Worm (Caenorhabditis elegans) whole organism, L3 larva: Measurements from ENCODE around the gene B0286.1.

Experiments
- aly-2 ChIP-seq: fragments of 150-350 bp; optimal IDR thresholded peaks from 2 replicates; lab custom pipeline; 2014; ENCODE audit warnings: missing biosample characterization, missing genetic modification characterization
- ama-1 ChIP-seq: fragments of 150-350 bp; optimal IDR thresholded peaks from 2 replicates; lab custom pipeline; 2018
- ceh-28 ChIP-seq: fragments of 150-350 bp; optimal IDR thresholded peaks from 2 replicates; lab custom pipeline; 2014; ENCODE audit warnings: missing biosample characterization, missing genetic modification reagents, missing genetic modification characterization
- daf-12 ChIP-seq: fragments of 150-350 bp; optimal IDR thresholded peaks from 2 replicates; lab custom pipeline; 2014; ENCODE audit warnings: missing biosample characterization, missing genetic modification reagents, missing genetic modification characterization
- egl-27 ChIP-seq: sonication (generic microtip); optimal IDR thresholded peaks from 4 replicates; lab custom pipeline; 2017; ENCODE audit warnings: missing biosample characterization, missing genetic modification reagents, missing genetic modification characterization
- egl-5 ChIP-seq: fragments of 150-350 bp; optimal IDR thresholded peaks from 2 replicates; lab custom pipeline; 2017; ENCODE audit warnings: missing biosample characterization, missing genetic modification reagents, missing genetic modification characterization, inconsistent platforms
- elt-1 ChIP-seq: fragments of 150-350 bp; optimal IDR thresholded peaks from 2 replicates; lab custom pipeline; 2014; ENCODE audit warnings: missing biosample characterization, missing genetic modification characterization
- elt-2 ChIP-seq: sonication (generic microtip); optimal IDR thresholded peaks from 2 replicates; lab custom pipeline; 2016; ENCODE audit warnings: missing genetic modification reagents, mild to moderate bottlenecking, missing genetic modification characterization, missing compliant biosample characterization
- elt-3 ChIP-seq, 3 experiments: fragments of 150-350 bp in 1 of 3; sonication (generic microtip) in 2 of 3; optimal IDR thresholded peaks; 2 replicates in 2 of 3; 4 replicates in 1 of 3; lab custom pipeline; 2014 to 2017; ENCODE audit warnings: missing biosample characterization in 3 of 3, missing genetic modification characterization in 3 of 3
- fkh-10 ChIP-seq: sonication (generic microtip); optimal IDR thresholded peaks from 2 replicates; lab custom pipeline; 2017; ENCODE audit warnings: missing biosample characterization, missing genetic modification reagents, missing genetic modification characterization
- fkh-2 ChIP-seq: fragments of 150-350 bp; optimal IDR thresholded peaks from 2 replicates; lab custom pipeline; 2014; ENCODE audit warnings: missing biosample characterization, missing genetic modification reagents, missing genetic modification characterization
- hmg-11 ChIP-seq: sonication (generic microtip); optimal IDR thresholded peaks from 2 replicates; lab custom pipeline; 2016; ENCODE audit warnings: missing genetic modification characterization, missing compliant biosample characterization
- jun-1 ChIP-seq: fragments of 150-350 bp; optimal IDR thresholded peaks from 2 replicates; lab custom pipeline; 2014; ENCODE audit warnings: missing biosample characterization, missing genetic modification reagents, missing genetic modification characterization
- lin-39 ChIP-seq: fragments of 150-350 bp; optimal IDR thresholded peaks from 2 replicates; lab custom pipeline; 2018; ENCODE audit warnings: missing biosample characterization, missing genetic modification reagents, missing genetic modification characterization
- lsy-12 ChIP-seq: sonication (generic microtip); optimal IDR thresholded peaks from 2 replicates; lab custom pipeline; 2016; ENCODE audit warnings: mild to moderate bottlenecking, missing genetic modification characterization, missing compliant biosample characterization
- mdl-1 ChIP-seq: fragments of 150-350 bp; optimal IDR thresholded peaks from 2 replicates; lab custom pipeline; 2014; ENCODE audit warnings: missing biosample characterization, missing genetic modification characterization
- mml-1 ChIP-seq: fragments of 150-350 bp; sonication (generic microtip); optimal IDR thresholded peaks from 3 replicates; lab custom pipeline; 2014; ENCODE audit warnings: missing biosample characterization, missing genetic modification characterization
- nfya-1 ChIP-seq: sonication (generic microtip); optimal IDR thresholded peaks from 2 replicates; lab custom pipeline; 2017; ENCODE audit warnings: missing genetic modification characterization, mild to moderate bottlenecking, missing compliant biosample characterization, antibody characterized with exemption, moderate library complexity; ENCODE audit not compliant: insufficient read depth
- nhr-11 ChIP-seq: fragments of 150-350 bp; optimal IDR thresholded peaks from 2 replicates; lab custom pipeline; 2014; ENCODE audit warnings: missing biosample characterization, missing genetic modification characterization
- nhr-12 ChIP-seq: fragments of 150-350 bp; optimal IDR thresholded peaks from 2 replicates; lab custom pipeline; 2014; ENCODE audit warnings: missing biosample characterization, missing genetic modification characterization
- nhr-23 ChIP-seq: fragments of 150-350 bp; optimal IDR thresholded peaks from 2 replicates; lab custom pipeline; 2014; ENCODE audit warnings: missing biosample characterization, missing genetic modification reagents, missing genetic modification characterization
- nhr-25 ChIP-seq: sonication (generic microtip); optimal IDR thresholded peaks from 2 replicates; lab custom pipeline; 2017; ENCODE audit warnings: missing biosample characterization, missing genetic modification characterization
- nhr-67 ChIP-seq: fragments of 150-350 bp; optimal IDR thresholded peaks from 2 replicates; lab custom pipeline; 2014; ENCODE audit warnings: missing biosample characterization, missing genetic modification characterization
- nhr-76 ChIP-seq: fragments of 150-350 bp; sonication (generic microtip); optimal IDR thresholded peaks from 5 replicates; lab custom pipeline; 2014; ENCODE audit warnings: missing biosample characterization, missing genetic modification characterization
- nhr-77 ChIP-seq: fragments of 150-350 bp; optimal IDR thresholded peaks from 2 replicates; lab custom pipeline; 2014; ENCODE audit warnings: missing biosample characterization, missing genetic modification characterization
- pha-4 ChIP-seq: fragments of 150-350 bp; optimal IDR thresholded peaks from 2 replicates; lab custom pipeline; 2014; ENCODE audit warnings: missing biosample characterization, missing genetic modification reagents, missing genetic modification characterization
- pqm-1 ChIP-seq: fragments of 150-350 bp; optimal IDR thresholded peaks from 2 replicates; lab custom pipeline; 2017; ENCODE audit warnings: missing biosample characterization, missing genetic modification characterization, inconsistent platforms
- sea-2 ChIP-seq: fragments of 150-350 bp; sonication (generic microtip); optimal IDR thresholded peaks from 4 replicates; lab custom pipeline; 2014; ENCODE audit warnings: missing biosample characterization, missing genetic modification reagents, missing genetic modification characterization
- skn-1 ChIP-seq: fragments of 150-350 bp; optimal IDR thresholded peaks from 2 replicates; lab custom pipeline; 2014; ENCODE audit warnings: missing biosample characterization, missing genetic modification characterization
- unc-39 ChIP-seq: sonication (generic microtip); optimal IDR thresholded peaks from 4 replicates; lab custom pipeline; 2017; ENCODE audit warnings: missing biosample characterization, missing genetic modification characterization
- zag-1 ChIP-seq: fragments of 150-350 bp; optimal IDR thresholded peaks from 2 replicates; lab custom pipeline; 2014; ENCODE audit warnings: missing biosample characterization, missing genetic modification characterization
- ztf-4 ChIP-seq: fragments of 150-350 bp; optimal IDR thresholded peaks from 2 replicates; lab custom pipeline; 2014; ENCODE audit warnings: missing biosample characterization, missing genetic modification characterization

B0286.1 gene

DNA sequence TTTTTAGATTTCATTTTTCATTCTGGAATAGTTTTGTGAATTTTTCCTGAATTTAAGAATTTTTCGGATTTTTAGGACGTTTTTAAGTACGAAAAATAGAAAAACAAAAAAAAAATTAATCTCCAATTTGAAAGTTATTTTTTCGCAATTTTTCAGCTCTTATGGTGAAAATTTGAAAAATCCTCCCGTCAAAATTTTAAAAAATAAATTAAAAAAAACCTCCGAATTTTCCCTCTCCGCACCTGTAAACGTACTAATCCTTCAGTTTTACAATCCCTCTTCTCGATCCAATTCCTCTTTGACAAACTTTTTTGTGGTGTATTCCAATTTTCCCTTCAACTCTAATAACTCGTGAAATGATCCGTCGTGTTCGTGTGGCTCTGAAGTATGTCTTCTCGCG, at the start of gene B0286.1:
Gene B0286.1, plus strand, starts transcription at position 301 of the 400 bp plus-strand sequence.
- TF ChIP-seq hmg-11 (tag; lab: Kevin White, UChicago), result no peak
- no peak for TF ChIP-seq unc-39
- no peak for TF ChIP-seq lin-39 (tag; lab: Kevin White, UChicago)
- TF ChIP-seq elt-3 (tag; optimal IDR thresholded peaks at IDR 0.05; lab: Kevin White, UChicago), result no peak
- TF ChIP-seq elt-1 (tag; lab: Kevin White, UChicago), result no peak
- TF ChIP-seq lsy-12 (tag; lab: Kevin White, UChicago), result no peak
- TF ChIP-seq ztf-4 (tag; lab: Kevin White, UChicago), result no peak
- TF ChIP-seq ama-1, result no peak
- no peak for TF ChIP-seq nhr-11 (tag; lab: Kevin White, UChicago)
- no peak for TF ChIP-seq pha-4
- no peak for TF ChIP-seq mml-1
- no peak for TF ChIP-seq jun-1 (tag; lab: Kevin White, UChicago)
- TF ChIP-seq sea-2 (GFP tag; lab: Kevin White, UChicago), result no peak
- no peak for TF ChIP-seq pqm-1
- no peak for TF ChIP-seq nhr-23 (tag; lab: Kevin White, UChicago)
- TF ChIP-seq egl-5, result no peak

ce11 chrII:4328716-4329115, 49.6 kb upstream of the B0286.1 start, which contains the start of gene H20J04.4:
Gene H20J04.4 (plus strand): TSS chrII:4329016.
- TF ChIP-seq ceh-28 (peak; percentile 10), elt-3 (tag; optimal IDR thresholded peaks at IDR 0.05; lab: Kevin White, UChicago) (no peak)

ce11 chrII:4334448-4334847, 43.8 kb upstream of the B0286.1 start, which contains the start of gene madf-3:
Gene madf-3 (plus strand): TSS chrII:4334748.
- no peak for TF ChIP-seq elt-2 (tag; lab: Kevin White, UChicago)
- no peak for TF ChIP-seq fkh-2 (tag; lab: Kevin White, UChicago)
- no peak for TF ChIP-seq ztf-4 (tag; lab: Kevin White, UChicago)
- TF ChIP-seq skn-1 (tag; lab: Kevin White, UChicago), result no peak
- no peak for TF ChIP-seq pha-4
- no peak for TF ChIP-seq aly-2 (tag; lab: Kevin White, UChicago)
- TF ChIP-seq nhr-12, result no peak
- TF ChIP-seq zag-1 (tag; lab: Kevin White, UChicago), result no peak
- TF ChIP-seq fkh-10 (GFP tag; lab: Kevin White, UChicago), result no peak
- TF ChIP-seq lin-39 (tag; lab: Kevin White, UChicago), result no peak
- TF ChIP-seq unc-39, result no peak
- TF ChIP-seq daf-12 (tag; lab: Kevin White, UChicago), result no peak
- no peak for TF ChIP-seq elt-1 (tag; lab: Kevin White, UChicago)
- no peak for TF ChIP-seq nhr-23 (tag; lab: Kevin White, UChicago)
- no peak for TF ChIP-seq nhr-11 (tag; lab: Kevin White, UChicago)

DNA sequence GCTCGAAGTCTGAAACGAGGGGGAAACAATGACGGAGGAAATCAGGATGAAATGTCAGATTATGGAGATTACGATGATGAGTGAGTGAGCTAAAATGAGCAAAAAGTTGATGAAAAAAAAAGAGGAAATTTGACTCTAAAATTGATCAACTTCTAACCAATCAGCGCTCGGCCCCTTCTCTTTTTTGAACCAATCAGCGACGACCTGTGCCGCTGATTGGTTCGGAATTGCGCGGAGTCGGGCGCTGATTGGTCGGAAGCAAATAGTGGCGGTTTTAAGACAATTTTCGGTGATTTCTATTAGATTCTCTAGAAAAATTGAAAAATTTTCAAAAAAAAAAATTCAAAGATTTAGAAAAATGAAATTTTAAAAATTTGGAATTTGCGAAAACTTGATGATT, 40.6 kb upstream of the B0286.1 start:
- TF ChIP-seq unc-39, result no peak
- TF ChIP-seq nfya-1 (tag; lab: Kevin White, UChicago), result peak; percentile 84
- TF ChIP-seq pha-4, result no peak
- TF ChIP-seq, all 47 proteins: peak for 1

- no peak for TF ChIP-seq nhr-67 (tag; lab: Kevin White, UChicago)
- TF ChIP-seq unc-39, result no peak
- TF ChIP-seq skn-1 (tag; lab: Kevin White, UChicago), result no peak
- no peak for TF ChIP-seq nhr-11 (tag; lab: Kevin White, UChicago)
- TF ChIP-seq pqm-1, result no peak
- no peak for TF ChIP-seq lsy-12 (tag; lab: Kevin White, UChicago)
- no peak for TF ChIP-seq egl-27 (tag; lab: Kevin White, UChicago)
- no peak for TF ChIP-seq daf-12 (tag; lab: Kevin White, UChicago)
- TF ChIP-seq elt-3 (tag; optimal IDR thresholded peaks at IDR 0.05; lab: Kevin White, UChicago), result no peak
Observed at ce11 chrII:4339882-4340281, 38.4 kb upstream of the B0286.1 start, which contains the start of gene athp-2. Gene athp-2 (plus strand): TSS chrII:4340182.

DNA sequence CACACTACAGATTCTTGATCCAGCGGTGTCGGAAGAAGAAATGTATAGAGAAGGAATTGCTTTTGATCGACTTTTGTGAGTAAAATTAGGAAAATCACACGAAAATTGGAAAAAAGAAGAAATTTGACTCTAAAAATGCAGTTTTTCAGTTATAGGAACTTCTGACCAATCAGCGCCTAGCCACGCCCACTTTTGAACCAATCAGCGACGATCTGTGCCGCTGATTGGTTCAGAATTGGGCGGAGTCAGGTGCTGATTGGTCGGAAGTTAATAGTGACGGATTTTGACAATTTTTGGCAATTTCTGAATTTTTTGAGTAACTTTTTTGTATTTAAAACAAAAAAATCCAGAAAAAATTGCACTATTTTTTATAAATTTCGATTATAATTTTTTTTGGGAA, 36.8 kb upstream of the B0286.1 start:
- peak; percentile 99 for TF ChIP-seq nfya-1 (tag; lab: Kevin White, UChicago)
- no peak for TF ChIP-seq fkh-2 (tag; lab: Kevin White, UChicago)

DNA sequence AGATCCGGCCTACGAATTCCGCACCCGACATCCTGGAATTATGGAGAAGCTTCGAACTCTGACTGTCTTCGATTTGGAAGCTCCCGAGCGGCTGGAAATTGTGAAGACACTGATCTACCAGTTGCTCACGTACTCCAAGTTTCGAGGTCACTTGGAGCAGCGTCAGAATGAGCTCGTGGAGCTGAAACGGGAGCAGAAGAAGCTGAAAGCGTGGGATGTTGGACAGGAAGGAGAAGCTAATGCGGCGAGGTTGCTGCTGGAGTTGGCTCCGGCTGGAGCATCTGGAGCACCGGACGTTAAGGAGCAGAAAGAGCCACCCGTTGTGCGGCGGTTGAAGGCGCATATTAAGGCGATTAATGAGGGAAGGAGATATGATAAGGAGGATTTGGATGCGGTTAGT, 34.0 kb upstream of the B0286.1 start:
- TF ChIP-seq nhr-76 (tag; lab: Kevin White, UChicago), result no peak
- no peak for TF ChIP-seq nhr-12
- TF ChIP-seq egl-5, result no peak
- TF ChIP-seq nhr-25 (tag; lab: Kevin White, UChicago), result no peak
- TF ChIP-seq nhr-77 (tag; lab: Kevin White, UChicago), result no peak
- no peak for TF ChIP-seq elt-3 (tag; optimal IDR thresholded peaks at IDR 0.05; lab: Kevin White, UChicago)
- TF ChIP-seq fkh-2 (tag; lab: Kevin White, UChicago), result no peak
- TF ChIP-seq mml-1, result no peak
- no peak for TF ChIP-seq elt-2 (tag; lab: Kevin White, UChicago)
- TF ChIP-seq nhr-23 (tag; lab: Kevin White, UChicago), result no peak
- TF ChIP-seq lin-39 (tag; lab: Kevin White, UChicago), result no peak
- no peak for TF ChIP-seq pqm-1
- no peak for TF ChIP-seq zag-1 (tag; lab: Kevin White, UChicago)
- TF ChIP-seq nhr-67 (tag; lab: Kevin White, UChicago), result no peak
- no peak for TF ChIP-seq nfya-1 (tag; lab: Kevin White, UChicago)
- no peak for TF ChIP-seq mdl-1 (tag; lab: Kevin White, UChicago)
